Worm (Caenorhabditis elegans) whole organism, L3 larva: ENCODE measurements around the gene usp-14.

ENCODE experiments used
- R02D3.7 ChIP-seq: fragments of 150-350 bp; optimal IDR thresholded peaks from 2 replicates; lab custom pipeline; 2014; ENCODE audit warnings: missing biosample characterization, missing genetic modification characterization
- ZK546.5 ChIP-seq: sonication (generic microtip); optimal IDR thresholded peaks from 2 replicates; lab custom pipeline; 2017; ENCODE audit warnings: missing biosample characterization, missing genetic modification characterization
- aly-2 ChIP-seq: fragments of 150-350 bp; optimal IDR thresholded peaks from 2 replicates; lab custom pipeline; 2014; ENCODE audit warnings: missing biosample characterization, missing genetic modification characterization
- ama-1 ChIP-seq: fragments of 150-350 bp; optimal IDR thresholded peaks from 2 replicates; lab custom pipeline; 2018
- ceh-16 ChIP-seq: sonication (generic microtip); optimal IDR thresholded peaks from 2 replicates; lab custom pipeline; 2017; ENCODE audit warnings: missing biosample characterization, missing genetic modification characterization
- ceh-28 ChIP-seq: fragments of 150-350 bp; optimal IDR thresholded peaks from 2 replicates; lab custom pipeline; 2014; ENCODE audit warnings: missing biosample characterization, missing genetic modification reagents, missing genetic modification characterization
- ceh-82 ChIP-seq: fragments of 150-350 bp; optimal IDR thresholded peaks from 2 replicates; lab custom pipeline; 2014; ENCODE audit warnings: missing biosample characterization, missing genetic modification characterization
- ceh-9 ChIP-seq: sonication (generic microtip); optimal IDR thresholded peaks from 2 replicates; lab custom pipeline; 2018; ENCODE audit warnings: missing biosample characterization, missing genetic modification characterization
- daf-12 ChIP-seq: fragments of 150-350 bp; optimal IDR thresholded peaks from 2 replicates; lab custom pipeline; 2014; ENCODE audit warnings: missing biosample characterization, missing genetic modification reagents, missing genetic modification characterization
- egl-27 ChIP-seq: sonication (generic microtip); optimal IDR thresholded peaks from 4 replicates; lab custom pipeline; 2017; ENCODE audit warnings: missing biosample characterization, missing genetic modification reagents, missing genetic modification characterization
- egl-5 ChIP-seq: fragments of 150-350 bp; optimal IDR thresholded peaks from 2 replicates; lab custom pipeline; 2017; ENCODE audit warnings: missing biosample characterization, missing genetic modification reagents, missing genetic modification characterization, inconsistent platforms
- elt-1 ChIP-seq: fragments of 150-350 bp; optimal IDR thresholded peaks from 2 replicates; lab custom pipeline; 2014; ENCODE audit warnings: missing biosample characterization, missing genetic modification characterization
- elt-2 ChIP-seq: sonication (generic microtip); optimal IDR thresholded peaks from 2 replicates; lab custom pipeline; 2016; ENCODE audit warnings: missing genetic modification reagents, mild to moderate bottlenecking, missing genetic modification characterization, missing compliant biosample characterization
- elt-3 ChIP-seq, 3 experiments: fragments of 150-350 bp in 1 of 3; sonication (generic microtip) in 2 of 3; optimal IDR thresholded peaks; 2 replicates in 2 of 3; 4 replicates in 1 of 3; lab custom pipeline; 2014 to 2017; ENCODE audit warnings: missing biosample characterization in 3 of 3, missing genetic modification characterization in 3 of 3
- eor-1 ChIP-seq, 2 experiments: fragments of 150-350 bp; optimal IDR thresholded peaks; 2 replicates each; lab custom pipeline; 2014 to 2018; ENCODE audit warnings: missing biosample characterization in 2 of 2, missing genetic modification characterization in 2 of 2
- fkh-10 ChIP-seq: sonication (generic microtip); optimal IDR thresholded peaks from 2 replicates; lab custom pipeline; 2017; ENCODE audit warnings: missing biosample characterization, missing genetic modification reagents, missing genetic modification characterization
- fkh-2 ChIP-seq: fragments of 150-350 bp; optimal IDR thresholded peaks from 2 replicates; lab custom pipeline; 2014; ENCODE audit warnings: missing biosample characterization, missing genetic modification reagents, missing genetic modification characterization
- fos-1 ChIP-seq: fragments of 150-350 bp; optimal IDR thresholded peaks from 2 replicates; lab custom pipeline; 2014; ENCODE audit warnings: missing biosample characterization, missing genetic modification characterization
- hmg-11 ChIP-seq: sonication (generic microtip); optimal IDR thresholded peaks from 2 replicates; lab custom pipeline; 2016; ENCODE audit warnings: missing genetic modification characterization, missing compliant biosample characterization
- jun-1 ChIP-seq: fragments of 150-350 bp; optimal IDR thresholded peaks from 2 replicates; lab custom pipeline; 2014; ENCODE audit warnings: missing biosample characterization, missing genetic modification reagents, missing genetic modification characterization
- lin-15B ChIP-seq: fragments of 150-350 bp; optimal IDR thresholded peaks from 2 replicates; lab custom pipeline; 2014; ENCODE audit warnings: missing biosample characterization, missing genetic modification characterization
- lin-39 ChIP-seq: fragments of 150-350 bp; optimal IDR thresholded peaks from 2 replicates; lab custom pipeline; 2018; ENCODE audit warnings: missing biosample characterization, missing genetic modification reagents, missing genetic modification characterization
- lsy-12 ChIP-seq: sonication (generic microtip); optimal IDR thresholded peaks from 2 replicates; lab custom pipeline; 2016; ENCODE audit warnings: mild to moderate bottlenecking, missing genetic modification characterization, missing compliant biosample characterization
- mdl-1 ChIP-seq: fragments of 150-350 bp; optimal IDR thresholded peaks from 2 replicates; lab custom pipeline; 2014; ENCODE audit warnings: missing biosample characterization, missing genetic modification characterization
- mml-1 ChIP-seq: fragments of 150-350 bp; sonication (generic microtip); optimal IDR thresholded peaks from 3 replicates; lab custom pipeline; 2014; ENCODE audit warnings: missing biosample characterization, missing genetic modification characterization
- nfya-1 ChIP-seq: sonication (generic microtip); optimal IDR thresholded peaks from 2 replicates; lab custom pipeline; 2017; ENCODE audit warnings: missing genetic modification characterization, mild to moderate bottlenecking, missing compliant biosample characterization, antibody characterized with exemption, moderate library complexity; ENCODE audit not compliant: insufficient read depth
- nhr-11 ChIP-seq: fragments of 150-350 bp; optimal IDR thresholded peaks from 2 replicates; lab custom pipeline; 2014; ENCODE audit warnings: missing biosample characterization, missing genetic modification characterization
- nhr-12 ChIP-seq: fragments of 150-350 bp; optimal IDR thresholded peaks from 2 replicates; lab custom pipeline; 2014; ENCODE audit warnings: missing biosample characterization, missing genetic modification characterization
- nhr-23 ChIP-seq: fragments of 150-350 bp; optimal IDR thresholded peaks from 2 replicates; lab custom pipeline; 2014; ENCODE audit warnings: missing biosample characterization, missing genetic modification reagents, missing genetic modification characterization
- nhr-237 ChIP-seq: fragments of 150-350 bp; optimal IDR thresholded peaks from 2 replicates; lab custom pipeline; 2014; ENCODE audit warnings: missing biosample characterization, missing genetic modification characterization
- nhr-25 ChIP-seq: sonication (generic microtip); optimal IDR thresholded peaks from 2 replicates; lab custom pipeline; 2017; ENCODE audit warnings: missing biosample characterization, missing genetic modification characterization
- nhr-28 ChIP-seq: fragments of 150-350 bp; optimal IDR thresholded peaks from 2 replicates; lab custom pipeline; 2014; ENCODE audit warnings: missing biosample characterization, missing genetic modification characterization
- nhr-43 ChIP-seq: sonication (generic microtip); optimal IDR thresholded peaks from 2 replicates; lab custom pipeline; 2016; ENCODE audit warnings: mild to moderate bottlenecking, missing genetic modification characterization, missing compliant biosample characterization; ENCODE audit not compliant: poor library complexity, severe bottlenecking
- nhr-67 ChIP-seq: fragments of 150-350 bp; optimal IDR thresholded peaks from 2 replicates; lab custom pipeline; 2014; ENCODE audit warnings: missing biosample characterization, missing genetic modification characterization
- nhr-76 ChIP-seq: fragments of 150-350 bp; sonication (generic microtip); optimal IDR thresholded peaks from 5 replicates; lab custom pipeline; 2014; ENCODE audit warnings: missing biosample characterization, missing genetic modification characterization
- nhr-77 ChIP-seq: fragments of 150-350 bp; optimal IDR thresholded peaks from 2 replicates; lab custom pipeline; 2014; ENCODE audit warnings: missing biosample characterization, missing genetic modification characterization
- pha-4 ChIP-seq: fragments of 150-350 bp; optimal IDR thresholded peaks from 2 replicates; lab custom pipeline; 2014; ENCODE audit warnings: missing biosample characterization, missing genetic modification reagents, missing genetic modification characterization
- pqm-1 ChIP-seq: fragments of 150-350 bp; optimal IDR thresholded peaks from 2 replicates; lab custom pipeline; 2017; ENCODE audit warnings: missing biosample characterization, missing genetic modification characterization, inconsistent platforms
- sea-2 ChIP-seq: fragments of 150-350 bp; sonication (generic microtip); optimal IDR thresholded peaks from 4 replicates; lab custom pipeline; 2014; ENCODE audit warnings: missing biosample characterization, missing genetic modification reagents, missing genetic modification characterization
- skn-1 ChIP-seq: fragments of 150-350 bp; optimal IDR thresholded peaks from 2 replicates; lab custom pipeline; 2014; ENCODE audit warnings: missing biosample characterization, missing genetic modification characterization
- snpc-4 ChIP-seq: fragments of 150-350 bp; optimal IDR thresholded peaks from 2 replicates; lab custom pipeline; 2014; ENCODE audit warnings: missing biosample characterization, missing genetic modification characterization
- tbx-2 ChIP-seq: sonication (generic microtip); optimal IDR thresholded peaks from 2 replicates; lab custom pipeline; 2016; ENCODE audit warnings: mild to moderate bottlenecking, missing genetic modification characterization, missing compliant biosample characterization
- unc-39 ChIP-seq: sonication (generic microtip); optimal IDR thresholded peaks from 4 replicates; lab custom pipeline; 2017; ENCODE audit warnings: missing biosample characterization, missing genetic modification characterization
- unc-62 ChIP-seq: fragments of 150-350 bp; sonication (generic microtip); optimal IDR thresholded peaks from 4 replicates; lab custom pipeline; 2014; ENCODE audit warnings: missing biosample characterization, missing genetic modification reagents, missing genetic modification characterization
- zag-1 ChIP-seq: fragments of 150-350 bp; optimal IDR thresholded peaks from 2 replicates; lab custom pipeline; 2014; ENCODE audit warnings: missing biosample characterization, missing genetic modification characterization
- ztf-11 ChIP-seq: fragments of 150-350 bp; optimal IDR thresholded peaks from 2 replicates; lab custom pipeline; 2014; ENCODE audit warnings: missing biosample characterization, missing genetic modification characterization
- ztf-4 ChIP-seq: fragments of 150-350 bp; optimal IDR thresholded peaks from 2 replicates; lab custom pipeline; 2014; ENCODE audit warnings: missing biosample characterization, missing genetic modification characterization

usp-14 gene

ce11 chrII:14441144-14441543 lies 47.3 kb downstream of the usp-14 start, which contains the start of gene smg-8:
Gene smg-8, plus strand, starts transcription at chrII:14441409.
- TF ChIP-seq daf-12 (tag; lab: Kevin White, UChicago), result no peak
- no peak for TF ChIP-seq nhr-11 (tag; lab: Kevin White, UChicago)
- no peak for TF ChIP-seq fos-1 (tag; lab: Kevin White, UChicago)
- TF ChIP-seq elt-3 (tag; optimal IDR thresholded peaks at IDR 0.05; lab: Kevin White, UChicago), result no peak
- TF ChIP-seq lsy-12 (tag; lab: Kevin White, UChicago), result no peak
- TF ChIP-seq nhr-43, result no peak
- no peak for TF ChIP-seq unc-62 (GFP tag; lab: Kevin White, UChicago)
- TF ChIP-seq ZK546.5 (tag; lab: Kevin White, UChicago), result no peak
- TF ChIP-seq egl-27 (tag; lab: Kevin White, UChicago), result no peak
- TF ChIP-seq nhr-77 (tag; lab: Kevin White, UChicago), result no peak
- TF ChIP-seq lin-15B (tag; lab: Kevin White, UChicago), result peak; percentile 88
- TF ChIP-seq nhr-12, result no peak
- peak; percentile 56 for TF ChIP-seq ceh-28
- TF ChIP-seq jun-1 (tag; lab: Kevin White, UChicago), result no peak
- no peak for TF ChIP-seq nhr-28 (tag; lab: Kevin White, UChicago)
- TF ChIP-seq snpc-4 (tag; lab: Kevin White, UChicago), result peak; percentile 66
- TF ChIP-seq nhr-67 (tag; lab: Kevin White, UChicago), result no peak
- no peak for TF ChIP-seq ceh-16 (tag; lab: Kevin White, UChicago)
- TF ChIP-seq nhr-237, result no peak
- TF ChIP-seq pqm-1 (tag; lab: Kevin White, UChicago), result peak; percentile 35
- no peak for TF ChIP-seq tbx-2 (tag; lab: Kevin White, UChicago)
- TF ChIP-seq fkh-10, result no peak
- peak; percentile 54 for TF ChIP-seq egl-5
- no peak for TF ChIP-seq sea-2
- no peak for TF ChIP-seq unc-39
- peak; percentile 44 for TF ChIP-seq nhr-23 (tag; lab: Kevin White, UChicago)
- TF ChIP-seq nfya-1 (tag; lab: Kevin White, UChicago), result peak; percentile 93
- TF ChIP-seq elt-2 (tag; lab: Kevin White, UChicago), result no peak
- TF ChIP-seq R02D3.7 (tag; lab: Kevin White, UChicago), result peak; percentile 45
- no peak for TF ChIP-seq elt-1 (tag; lab: Kevin White, UChicago)
- no peak for TF ChIP-seq ztf-4 (tag; lab: Kevin White, UChicago)
- peak; percentile 34 for TF ChIP-seq nhr-25 (tag; lab: Kevin White, UChicago)
- no peak for TF ChIP-seq ztf-11 (tag; lab: Kevin White, UChicago)
- TF ChIP-seq mml-1 (tag; lab: Kevin White, UChicago), result no peak
- peak; percentile 69 for TF ChIP-seq skn-1
- peak; percentile 98 for TF ChIP-seq pha-4 (tag; lab: Kevin White, UChicago)
- TF ChIP-seq hmg-11, result peak; percentile 32
- TF ChIP-seq ama-1 (lab: Kevin White, UChicago), result no peak
- no peak for TF ChIP-seq nhr-76 (tag; lab: Kevin White, UChicago)
- peak; percentile 28 for TF ChIP-seq ceh-82 (tag; lab: Kevin White, UChicago)
- no peak for TF ChIP-seq fkh-2
- no peak for TF ChIP-seq mdl-1
- TF ChIP-seq aly-2 (tag; lab: Kevin White, UChicago), result no peak
- TF ChIP-seq zag-1 (tag; lab: Kevin White, UChicago), result no peak
- peak; percentile 80 for TF ChIP-seq lin-39
- no peak for TF ChIP-seq eor-1 (tag; optimal IDR thresholded peaks at IDR 0.05; lab: Kevin White, UChicago)
- no peak for TF ChIP-seq ceh-9 (tag; lab: Kevin White, UChicago)
- TF ChIP-seq, all 47 proteins: peak for 14
